Fruit fly (Drosophila melanogaster): ENCODE data around the gene rux.

- no peak for TF ChIP-seq Hr78 (GFP tag; optimal IDR thresholded peaks at IDR 0.05)
- no peak for TF ChIP-seq Mio (GFP tag; optimal IDR thresholded peaks at IDR 0.05)
- no peak for TF ChIP-seq pan (optimal IDR thresholded peaks at IDR 0.05)
- no peak for TF ChIP-seq foxo (GFP tag; optimal IDR thresholded peaks at IDR 0.05)
- no peak for TF ChIP-seq fru (GFP tag; optimal IDR thresholded peaks at IDR 0.05)
- TF ChIP-seq Hnf4 (GFP tag; optimal IDR thresholded peaks at IDR 0.05): no peak
- peak; percentile 83 for TF ChIP-seq Myc (optimal IDR thresholded peaks at IDR 0.05)
Measured at dm6 chrX:6035359-6035758, 2.2 kb downstream of the rux start.

All from whole organism, wandering third instar larva.